Fruit fly (Drosophila melanogaster) whole organism, larva: ENCODE measurements around the gene Kah.

Experiments
- noc ChIP-seq: fragments of 200-800 bp; sonication (Bioruptor generic); optimal IDR thresholded peaks from 3 replicates; lab custom pipeline; 2019; ENCODE audit warnings: missing biosample characterization, mild to moderate bottlenecking, missing genetic modification characterization, moderate library complexity

The Kah gene

DNA sequence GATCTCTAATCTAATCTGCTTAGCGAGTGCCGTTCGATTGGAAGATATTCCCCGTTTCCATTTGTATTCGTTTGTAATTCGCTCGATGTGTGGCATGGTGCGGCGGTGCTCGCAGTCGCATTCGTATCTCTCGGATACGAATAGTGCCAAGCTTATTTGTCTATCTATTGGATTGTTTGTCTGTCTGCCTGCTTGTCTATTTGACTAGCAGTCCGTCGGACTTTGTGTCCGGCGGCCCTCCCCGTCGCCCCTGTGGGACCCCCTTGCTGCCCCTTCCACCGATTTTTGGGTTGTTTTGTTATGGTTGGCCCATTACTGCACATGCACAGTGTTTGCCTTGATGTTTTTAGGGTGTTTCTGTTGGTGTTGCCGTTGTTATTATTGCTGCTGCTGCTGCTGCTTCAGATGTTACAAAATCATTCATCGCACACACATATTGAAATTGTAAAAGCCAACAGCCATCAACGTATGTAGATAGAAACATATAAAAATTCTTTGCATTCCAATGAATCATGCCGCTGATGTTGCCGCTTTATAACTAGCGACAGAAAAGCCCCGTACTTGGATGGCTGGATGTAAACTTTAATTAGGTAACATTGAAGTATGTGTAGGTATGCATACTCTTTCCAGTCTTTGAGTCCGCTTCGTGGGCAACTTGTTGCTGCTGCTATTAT is 25.8 kb upstream of the Kah start:
- no peak for TF ChIP-seq noc (tag; lab: Kevin White, UChicago)

DNA sequence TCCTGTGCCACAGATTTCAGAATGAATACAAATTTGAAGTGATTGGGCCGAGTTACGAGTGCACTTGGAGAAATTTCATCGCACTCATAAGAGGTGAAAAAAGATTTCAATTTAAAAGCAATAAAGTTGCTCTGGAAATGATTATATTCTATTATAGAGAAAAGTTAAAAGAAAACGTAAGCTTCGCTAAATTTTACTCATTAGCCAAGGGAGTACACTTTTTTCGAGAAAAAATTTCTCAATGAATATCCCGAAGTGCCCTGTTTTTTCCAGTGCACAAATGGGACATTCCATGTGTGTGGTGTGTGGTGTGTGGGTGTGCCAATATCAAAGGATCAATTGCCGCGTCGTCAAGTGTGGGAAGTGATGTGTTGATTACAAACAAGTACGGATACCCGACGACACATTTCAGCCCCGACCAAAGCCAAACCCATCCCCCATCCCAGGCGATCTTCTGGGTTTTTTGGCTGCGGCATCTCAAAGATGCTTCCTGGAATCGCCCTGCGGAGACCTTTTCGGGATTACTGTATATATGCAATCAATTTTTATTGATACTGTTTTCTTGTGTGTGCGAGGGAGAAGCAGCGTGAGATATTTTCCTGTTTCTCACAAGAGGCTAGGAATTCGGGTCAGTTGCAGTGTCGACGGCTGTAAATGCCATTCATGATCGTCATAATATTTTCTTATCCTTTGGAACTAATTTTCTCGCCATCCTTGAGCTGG is 24.7 kb upstream of the Kah start:
- no peak for TF ChIP-seq noc (tag; lab: Kevin White, UChicago)

DNA sequence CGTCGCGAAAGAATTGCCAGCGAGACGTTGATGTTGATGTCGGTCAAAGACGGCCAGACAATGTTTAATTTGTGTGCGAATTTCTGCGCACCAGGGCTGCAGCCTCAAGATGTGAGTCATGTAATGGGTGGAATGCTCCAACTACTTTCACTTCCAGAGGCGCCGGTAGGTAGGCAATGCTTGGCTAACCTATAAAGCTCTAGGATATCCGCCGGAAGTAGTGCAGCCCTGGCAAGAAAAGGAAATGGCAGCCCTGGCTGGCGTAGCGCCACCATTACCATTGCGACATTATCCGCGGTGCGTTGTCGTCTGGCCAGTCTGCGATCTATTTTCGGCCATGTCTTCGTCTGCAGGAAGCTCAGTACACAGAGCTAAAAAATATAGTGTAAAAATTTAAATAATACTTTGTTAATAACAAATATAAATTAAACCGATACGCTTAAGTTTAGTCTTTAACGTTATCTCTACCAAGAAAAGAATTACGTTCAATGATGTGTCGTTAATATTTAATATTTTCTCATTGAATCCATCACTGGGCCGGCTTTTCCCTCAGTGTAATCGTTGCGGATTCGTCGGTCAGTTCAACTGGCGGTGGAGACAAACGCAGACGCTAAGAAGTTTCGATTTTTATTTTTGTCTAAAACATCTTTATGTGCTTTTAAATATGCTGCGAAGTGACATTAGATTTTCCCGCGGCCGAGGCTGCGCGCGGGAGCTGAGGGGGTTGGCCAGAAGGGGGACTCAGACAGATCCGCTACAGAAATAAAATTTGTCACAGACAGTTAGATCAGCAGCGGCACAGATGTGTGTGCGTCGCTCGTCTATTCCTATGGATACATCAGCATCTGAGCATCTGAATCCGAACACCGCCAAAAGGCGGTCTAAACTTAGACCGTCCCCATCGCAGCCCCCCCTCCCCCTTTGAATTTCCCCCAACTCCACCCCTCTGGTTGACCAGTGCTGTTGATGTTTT is 22.9 kb upstream of the Kah start:
- TF ChIP-seq noc (tag; lab: Kevin White, UChicago): peak; percentile 62

DNA sequence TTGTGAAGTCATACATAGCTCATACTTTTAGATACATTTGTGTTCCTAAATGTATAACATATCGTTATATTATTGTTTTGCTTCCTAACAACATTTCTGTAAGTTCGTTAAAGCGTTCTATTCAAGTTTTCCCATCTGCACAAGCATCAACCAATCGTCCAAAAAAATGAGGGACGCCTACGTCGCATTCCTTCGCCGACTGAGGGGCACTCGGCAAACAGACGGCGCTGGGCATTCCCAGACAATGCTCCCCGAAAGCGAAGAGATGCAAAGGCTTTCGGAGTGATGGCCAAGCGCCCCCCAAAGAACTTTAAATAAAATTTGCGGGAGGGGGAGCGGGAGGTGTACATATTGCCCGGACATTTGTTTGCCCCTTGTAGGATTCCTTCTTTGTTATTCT is 21.7 kb upstream of the Kah start:
- TF ChIP-seq noc (tag; lab: Kevin White, UChicago): no peak

DNA sequence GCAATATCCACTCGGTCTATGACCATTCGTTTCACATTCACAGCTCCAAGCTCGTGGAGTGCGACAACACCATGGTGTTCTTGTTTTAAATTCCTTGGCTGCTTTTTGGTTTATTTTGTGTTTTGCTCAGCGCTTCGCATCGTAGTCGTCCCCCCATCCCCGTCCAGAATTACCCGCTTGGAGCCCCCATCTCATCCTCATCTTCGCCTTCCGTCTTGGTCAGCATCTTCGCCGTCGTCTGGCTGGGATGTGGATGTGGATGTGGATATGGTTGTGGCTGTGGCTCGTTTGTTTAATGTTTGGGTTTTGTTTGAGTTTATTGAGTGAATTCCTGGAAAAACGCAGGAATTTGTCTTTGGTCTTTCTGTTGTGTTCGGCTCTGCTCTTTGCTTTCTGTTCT is 20.1 kb upstream of the Kah start:
- TF ChIP-seq noc (tag; lab: Kevin White, UChicago): no peak

DNA sequence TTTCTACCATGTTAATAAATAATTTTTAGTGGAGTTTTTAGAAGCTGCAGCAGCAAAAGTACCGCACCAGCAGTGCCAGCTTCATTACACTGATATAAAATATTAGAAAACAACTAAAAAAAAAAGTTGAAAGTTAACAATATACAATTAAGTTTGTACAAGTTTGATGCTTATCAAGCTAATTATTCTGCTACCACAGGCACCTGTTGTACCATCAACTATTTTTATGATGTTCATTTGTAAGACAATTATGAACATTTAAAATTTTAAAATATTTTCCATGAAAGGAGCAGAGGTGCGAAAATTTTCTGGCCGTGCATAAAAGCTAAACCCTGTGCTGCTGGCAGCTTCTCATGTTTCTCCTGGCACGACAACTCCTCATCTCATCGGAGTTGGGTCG is 19.3 kb upstream of the Kah start:
- TF ChIP-seq noc (tag; lab: Kevin White, UChicago): no peak

DNA sequence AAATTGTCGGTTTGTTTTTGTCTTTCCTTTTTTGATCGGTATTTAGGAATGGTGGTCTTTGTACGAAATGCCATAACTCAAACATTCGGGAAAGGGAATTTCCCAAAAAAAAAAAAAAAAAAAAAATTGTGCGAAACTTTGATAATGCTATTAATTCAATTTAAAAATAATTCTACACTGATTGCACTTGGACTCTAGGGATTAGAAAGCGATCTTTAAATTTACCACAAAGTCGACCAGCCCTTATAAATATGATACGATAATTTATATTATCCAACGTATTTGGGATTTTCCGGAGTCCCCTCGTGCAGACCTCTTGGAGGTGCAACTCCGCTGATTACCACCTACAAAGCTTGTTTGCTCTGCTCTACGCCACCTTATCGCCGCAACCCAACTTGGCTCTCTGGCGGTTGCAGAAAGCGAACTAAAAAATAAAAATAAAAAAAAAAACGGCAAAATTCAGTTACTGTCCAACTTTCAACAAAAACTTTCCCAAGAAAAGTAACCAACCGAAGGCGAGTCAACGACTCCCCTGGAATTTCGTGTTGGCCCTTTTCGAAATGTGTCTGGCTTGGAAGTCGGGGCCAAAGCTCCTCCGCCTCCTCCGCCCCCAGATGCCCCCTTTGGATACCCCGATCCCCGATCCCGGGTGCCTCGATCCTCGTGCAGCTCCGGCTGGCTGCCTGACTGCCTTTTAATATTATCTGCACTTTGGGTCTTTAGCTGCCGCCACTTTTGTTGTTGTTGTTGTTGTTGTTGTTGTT is 18.7 kb upstream of the Kah start:
- no peak for TF ChIP-seq noc (tag; lab: Kevin White, UChicago)

DNA sequence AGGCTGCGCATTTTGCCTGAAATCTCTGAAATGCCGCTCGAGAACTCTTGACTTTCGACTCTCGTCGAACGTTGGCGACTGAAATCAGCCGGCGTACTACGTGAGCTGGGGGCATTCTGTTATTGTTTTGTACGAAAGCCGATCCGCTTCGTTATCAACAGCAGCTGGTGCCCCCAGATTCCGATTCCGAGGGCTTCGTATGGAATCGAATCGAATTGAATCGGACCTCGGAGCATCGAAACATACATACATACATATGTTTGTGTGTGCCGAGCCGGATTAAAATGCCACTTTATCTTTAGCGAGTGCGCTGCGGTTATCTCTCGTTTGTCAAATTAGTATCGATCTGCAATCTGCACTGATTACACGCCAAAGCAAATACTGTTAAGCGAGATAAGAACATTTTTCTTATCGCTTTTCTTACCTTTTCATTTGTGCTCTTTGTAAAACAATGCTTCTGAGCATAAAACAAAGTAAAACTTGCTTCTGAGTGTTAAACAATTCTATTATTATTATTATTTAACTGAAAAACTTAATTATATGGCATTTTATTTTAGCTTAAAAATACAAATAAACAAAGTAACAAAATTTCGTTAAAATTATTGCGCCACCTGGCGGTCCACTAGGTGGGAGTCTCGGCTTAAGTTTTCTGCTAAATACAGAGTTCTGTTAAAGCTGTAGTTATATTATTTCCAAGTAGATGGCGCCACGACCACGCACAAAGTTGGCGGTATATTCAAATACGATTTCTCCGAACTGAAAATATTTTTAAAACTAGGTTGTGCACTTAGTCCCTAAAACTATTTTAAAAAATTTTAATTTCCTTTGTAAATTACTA is 17.6 kb upstream of the Kah start, which contains the start of gene Reg-2:
Gene Reg-2 (minus strand): TSS at position 80 of the 838 bp plus-strand sequence.
- TF ChIP-seq noc (tag; lab: Kevin White, UChicago): peak; percentile 17

DNA sequence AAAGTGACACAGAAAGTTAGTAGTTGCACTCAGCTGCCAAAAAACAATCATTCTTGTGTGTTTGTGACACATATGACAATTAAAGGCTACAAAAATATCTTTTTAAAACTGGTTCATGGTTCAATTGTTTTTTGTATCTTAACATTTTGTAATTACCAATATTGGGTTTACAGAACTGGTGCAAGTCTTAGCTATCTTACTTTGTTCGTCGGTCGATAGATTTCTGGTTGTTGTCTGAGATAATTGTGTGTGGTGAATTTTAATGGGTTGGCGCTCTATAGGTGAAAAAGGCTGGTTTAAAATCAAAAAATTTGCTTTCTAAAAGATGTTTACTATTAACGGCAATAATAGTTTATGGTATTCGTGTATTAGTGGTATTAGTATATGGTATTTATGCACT is 15.6 kb upstream of the Kah start:
- no peak for TF ChIP-seq noc (tag; lab: Kevin White, UChicago)

DNA sequence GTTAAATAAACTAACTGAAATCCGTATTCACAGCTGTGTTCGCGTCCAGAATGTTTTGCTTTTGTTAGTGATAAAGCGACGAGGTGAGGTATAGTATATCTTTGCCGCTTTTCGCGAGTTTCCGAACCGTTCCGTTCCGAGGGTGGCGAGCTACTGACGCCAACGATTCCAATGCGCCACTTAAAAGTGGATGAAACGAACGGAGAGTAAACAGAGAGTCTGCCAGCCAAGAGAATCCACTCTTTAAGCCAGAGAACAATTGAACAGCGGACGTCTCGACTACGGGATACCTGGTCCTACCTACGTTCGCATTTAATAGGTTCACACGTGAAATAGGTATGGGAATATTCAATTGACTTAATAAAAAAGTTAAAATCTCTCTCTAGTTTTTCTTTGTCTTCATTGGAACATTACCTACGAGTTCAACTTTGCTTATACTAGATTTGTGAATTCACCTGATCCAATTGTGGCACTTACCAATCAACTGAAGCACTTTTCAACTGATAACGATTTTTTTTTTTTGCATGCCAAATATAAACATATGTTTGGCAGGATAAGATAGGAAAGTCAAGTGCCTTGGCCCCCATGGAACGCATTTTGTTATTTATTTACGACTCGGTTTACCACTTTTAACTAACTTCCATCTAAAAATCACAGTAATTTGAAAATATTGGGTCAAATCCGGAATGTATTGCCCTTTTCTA is 14.9 kb upstream of the Kah start, which contains the start of gene CG13893:
Gene CG13893 (minus strand): TSS at position 162 of the 704 bp plus-strand sequence.
- peak; percentile 36 for TF ChIP-seq noc (tag; lab: Kevin White, UChicago)

DNA sequence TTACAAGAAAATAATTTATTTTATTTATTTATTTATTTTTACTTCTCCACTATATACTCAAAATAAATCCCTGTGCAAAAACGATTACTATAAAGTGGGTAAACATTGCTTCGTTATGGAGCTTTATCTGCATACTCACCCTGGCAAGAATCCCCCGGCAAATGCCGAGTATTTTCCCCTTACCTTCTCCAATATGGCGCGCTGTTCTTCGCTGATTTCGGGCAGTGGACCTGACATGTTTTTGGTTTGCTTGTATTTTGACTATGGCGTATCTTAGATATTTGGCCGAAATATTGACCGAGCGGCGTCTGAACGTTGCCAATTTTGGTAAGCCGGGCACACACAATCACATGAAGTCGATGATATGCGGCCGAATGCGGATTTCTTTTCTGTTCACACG is 14.1 kb upstream of the Kah start:
- TF ChIP-seq noc (tag; lab: Kevin White, UChicago): no peak

DNA sequence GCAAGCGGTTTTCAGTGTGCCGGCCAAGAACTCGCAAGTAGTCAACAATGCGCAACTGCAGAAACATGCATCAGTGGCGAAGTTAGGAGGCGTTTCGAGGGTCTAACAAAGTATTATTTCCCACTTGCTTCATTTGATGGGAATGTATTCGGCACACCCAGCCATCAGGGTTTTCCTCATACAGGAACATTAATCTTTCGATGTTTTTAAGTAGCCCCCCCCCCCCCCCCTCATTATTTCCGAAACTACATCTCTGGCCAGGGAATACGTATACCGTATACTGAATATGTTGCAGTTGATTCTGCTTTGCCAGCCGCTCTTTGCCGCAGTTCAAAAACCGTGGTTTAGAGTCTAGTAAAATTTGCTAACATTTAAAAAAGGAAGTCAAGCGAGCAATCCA is 13.5 kb upstream of the Kah start:
- TF ChIP-seq noc (tag; lab: Kevin White, UChicago): no peak

DNA sequence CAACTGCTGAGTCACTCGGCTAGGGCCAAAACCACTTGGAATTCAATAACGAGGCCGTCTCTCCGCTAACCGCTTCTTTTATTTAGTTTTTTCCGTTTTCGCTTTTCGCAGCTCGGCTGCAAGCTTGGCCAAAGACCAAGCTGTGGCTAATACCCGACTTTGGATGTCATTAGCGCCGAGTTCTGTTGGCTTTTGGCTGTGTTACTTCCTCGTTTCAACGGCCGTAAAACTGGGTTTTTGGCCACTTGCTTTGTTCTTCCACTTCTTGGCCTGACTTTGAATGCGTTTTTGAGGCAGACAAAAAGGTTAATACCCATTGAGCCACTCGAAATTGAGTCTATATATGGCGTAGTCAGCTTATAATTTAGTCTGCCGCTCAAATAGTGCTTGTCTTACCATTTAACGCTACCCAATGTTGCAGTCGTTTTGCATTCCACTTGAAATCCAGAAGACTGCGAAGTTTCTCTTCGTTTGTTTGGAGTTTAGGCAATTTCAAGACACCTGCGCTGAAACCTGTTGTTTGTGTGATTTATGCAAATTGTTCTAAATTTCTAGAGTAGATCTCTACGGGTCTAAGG is 12.6 kb upstream of the Kah start:
- TF ChIP-seq noc (tag; lab: Kevin White, UChicago): no peak
